Fruit fly (Drosophila melanogaster) whole organism, wandering third instar larva: ENCODE data around the gene MFS3.

Source experiments
- Abd-B ChIP-seq: fragments of >200 bp; optimal IDR thresholded peaks from 2 replicates; lab custom pipeline; 2017; ENCODE audit warnings: missing biosample characterization, missing genetic modification characterization
- CG32264 ChIP-seq: fragments of 200-800 bp; sonication (Bioruptor generic); optimal IDR thresholded peaks from 2 replicates; lab custom pipeline; 2016; ENCODE audit warnings: missing biosample characterization, missing genetic modification characterization
- CG9705 ChIP-seq: fragments of 200-800 bp; sonication (Bioruptor generic); optimal IDR thresholded peaks from 2 replicates; lab custom pipeline; 2018; ENCODE audit warnings: missing biosample characterization, mild to moderate bottlenecking, missing genetic modification characterization
- CrebA ChIP-seq: fragments of 200-800 bp; sonication (Bioruptor generic); optimal IDR thresholded peaks from 2 replicates; lab custom pipeline; 2016; ENCODE audit warnings: missing biosample characterization, mild to moderate bottlenecking, missing genetic modification characterization, borderline replicate concordance
- Dfd ChIP-seq: fragments of >200 bp; optimal IDR thresholded peaks from 2 replicates; lab custom pipeline; 2017; ENCODE audit warnings: missing biosample characterization, missing genetic modification characterization
- Dif ChIP-seq: fragments of 200-275, 200-300 bp; sonication (Bioruptor generic); optimal IDR thresholded peaks from 2 replicates; lab custom pipeline; 2018; ENCODE audit warnings: missing biosample characterization, missing genetic modification characterization; ENCODE audit not compliant: partially characterized antibody
- GATAd ChIP-seq: sonication (Bioruptor generic); optimal IDR thresholded peaks from 2 replicates; lab custom pipeline; 2016; ENCODE audit warnings: missing biosample characterization, missing genetic modification characterization
- HLH106 ChIP-seq: fragments of 200-800 bp; optimal IDR thresholded peaks from 3 replicates; lab custom pipeline; 2019; ENCODE audit warnings: missing biosample characterization, mild to moderate bottlenecking, missing genetic modification characterization, moderate library complexity
- Hnf4 ChIP-seq: fragments of 200-800 bp; sonication (Bioruptor generic); optimal IDR thresholded peaks from 2 replicates; lab custom pipeline; 2016; ENCODE audit warnings: missing biosample characterization, mild to moderate bottlenecking, missing genetic modification characterization
- Hr78 ChIP-seq: fragments of >200 bp; optimal IDR thresholded peaks from 2 replicates; lab custom pipeline; 2017; ENCODE audit warnings: missing biosample characterization, missing genetic modification characterization
- Hr83 ChIP-seq: fragments of 200-300 bp; sonication (Bioruptor generic); optimal IDR thresholded peaks from 2 replicates; lab custom pipeline; 2016; ENCODE audit warnings: missing biosample characterization, mild to moderate bottlenecking, missing genetic modification characterization, moderate library complexity; ENCODE audit not compliant: poor library complexity, severe bottlenecking
- Jra ChIP-seq: sonication (Bioruptor generic); optimal IDR thresholded peaks from 2 replicates; lab custom pipeline; 2016; ENCODE audit warnings: missing biosample characterization, missing genetic modification characterization
- Mio ChIP-seq: sonication (Bioruptor generic); optimal IDR thresholded peaks from 2 replicates; lab custom pipeline; 2016; ENCODE audit warnings: missing biosample characterization, missing genetic modification characterization
- Myc ChIP-seq: fragments of >200 bp; optimal IDR thresholded peaks from 2 replicates; lab custom pipeline; 2017
- N ChIP-seq: fragments of >200 bp; optimal IDR thresholded peaks from 2 replicates; lab custom pipeline; 2018; ENCODE audit warnings: missing biosample characterization, missing external identifiers, missing genetic modification characterization
- OdsH ChIP-seq: fragments of 200-800 bp; sonication (Bioruptor generic); optimal IDR thresholded peaks from 2 replicates; lab custom pipeline; 2016; ENCODE audit warnings: missing biosample characterization, mild to moderate bottlenecking, missing genetic modification characterization
- Rel ChIP-seq, 2 experiments: fragments of 200-800 bp; sonication (Bioruptor generic) in 1 of 2; optimal IDR thresholded peaks; 2 replicates in 1 of 2; 3 replicates in 1 of 2; lab custom pipeline; 2016 to 2019; ENCODE audit warnings: mild to moderate bottlenecking in 2 of 2, missing biosample characterization in 2 of 2, missing genetic modification characterization in 2 of 2, moderate library complexity in 1 of 2
- Sp1 ChIP-seq: fragments of 200-800 bp; sonication (Bioruptor generic); optimal IDR thresholded peaks from 3 replicates; lab custom pipeline; 2019; ENCODE audit warnings: missing biosample characterization, mild to moderate bottlenecking, missing genetic modification characterization, moderate library complexity
- Vsx2 ChIP-seq: fragments of 200-300, 225-300 bp; sonication (Bioruptor generic); optimal IDR thresholded peaks from 2 replicates; lab custom pipeline; 2018; ENCODE audit warnings: missing biosample characterization, missing genetic modification characterization; ENCODE audit not compliant: partially characterized antibody
- br ChIP-seq: fragments of 200-800 bp; sonication (Bioruptor generic); optimal IDR thresholded peaks from 2 replicates; lab custom pipeline; 2016; ENCODE audit warnings: missing biosample characterization, missing genetic modification characterization
- brk ChIP-seq: fragments of 200-800 bp; sonication (Bioruptor generic); optimal IDR thresholded peaks from 2 replicates; lab custom pipeline; 2016; ENCODE audit warnings: missing biosample characterization, mild to moderate bottlenecking, missing genetic modification characterization
- dl ChIP-seq, 2 experiments: fragments of 175-275, 200-275 bp in 1 of 2; fragments of 200-275 bp in 1 of 2; sonication (Bioruptor generic); optimal IDR thresholded peaks; lab custom pipeline; 2018; ENCODE audit warnings: mild to moderate bottlenecking in 2 of 2, missing biosample characterization in 2 of 2, missing genetic modification characterization in 2 of 2, moderate library complexity in 2 of 2; ENCODE audit not compliant: partially characterized antibody in 2 of 2, insufficient read depth in 1 of 2
- dmrt93B ChIP-seq: fragments of 200-800 bp; sonication (Bioruptor generic); optimal IDR thresholded peaks from 2 replicates; lab custom pipeline; 2018; ENCODE audit warnings: missing biosample characterization, mild to moderate bottlenecking, missing genetic modification characterization
- dsf ChIP-seq: sonication (Bioruptor generic); optimal IDR thresholded peaks from 2 replicates; lab custom pipeline; 2016; ENCODE audit warnings: missing biosample characterization, missing genetic modification characterization, borderline replicate concordance
- ey ChIP-seq: fragments of 200-800 bp; sonication (Bioruptor generic); optimal IDR thresholded peaks from 2 replicates; lab custom pipeline; 2016; ENCODE audit warnings: missing biosample characterization, missing genetic modification characterization
- foxo ChIP-seq, 2 experiments: fragments of 200-800 bp; sonication (Bioruptor generic); optimal IDR thresholded peaks; 2 replicates in 1 of 2; 3 replicates in 1 of 2; lab custom pipeline; 2016 to 2017; ENCODE audit warnings: missing biosample characterization in 2 of 2, missing genetic modification characterization in 2 of 2
- fru ChIP-seq: fragments of 200-800 bp; sonication (Bioruptor generic); optimal IDR thresholded peaks from 3 replicates; lab custom pipeline; 2016; ENCODE audit warnings: missing biosample characterization, mild to moderate bottlenecking, missing genetic modification characterization
- h ChIP-seq: fragments of 200-800 bp; sonication (Bioruptor generic); optimal IDR thresholded peaks from 3 replicates; lab custom pipeline; 2016; ENCODE audit warnings: missing biosample characterization, mild to moderate bottlenecking, missing genetic modification characterization
- jim ChIP-seq: fragments of 175-275, 200-325 bp; sonication (Bioruptor generic); optimal IDR thresholded peaks from 2 replicates; lab custom pipeline; 2016; ENCODE audit warnings: missing biosample characterization, mild to moderate bottlenecking, missing genetic modification characterization
- lola ChIP-seq: fragments of >200 bp; optimal IDR thresholded peaks from 2 replicates; lab custom pipeline; 2017; ENCODE audit warnings: missing biosample characterization, missing genetic modification characterization
- pan ChIP-seq: fragments of >200 bp; optimal IDR thresholded peaks from 2 replicates; lab custom pipeline; 2017
- psq ChIP-seq: fragments of 200-800 bp; sonication (Bioruptor generic); optimal IDR thresholded peaks from 3 replicates; lab custom pipeline; 2017; ENCODE audit warnings: missing biosample characterization, mild to moderate bottlenecking, missing genetic modification characterization, moderate library complexity
- rgr ChIP-seq: fragments of 200-800 bp; sonication (Bioruptor generic); optimal IDR thresholded peaks from 3 replicates; lab custom pipeline; 2016; ENCODE audit warnings: missing biosample characterization, mild to moderate bottlenecking, missing genetic modification characterization
- sage ChIP-seq: fragments of 200-800 bp; sonication (Bioruptor generic); optimal IDR thresholded peaks from 2 replicates; lab custom pipeline; 2016; ENCODE audit warnings: missing biosample characterization, mild to moderate bottlenecking, missing genetic modification characterization
- sv ChIP-seq: fragments of 200-800 bp; sonication (Bioruptor generic); optimal IDR thresholded peaks from 3 replicates; lab custom pipeline; 2016; ENCODE audit warnings: missing biosample characterization, missing genetic modification characterization
- tai ChIP-seq: sonication (Bioruptor generic); optimal IDR thresholded peaks from 2 replicates; lab custom pipeline; 2016; ENCODE audit warnings: missing biosample characterization, missing genetic modification characterization
- usp ChIP-seq: fragments of >200 bp; optimal IDR thresholded peaks from 2 replicates; lab custom pipeline; 2017; ENCODE audit warnings: missing biosample characterization, missing genetic modification characterization
- woc ChIP-seq: sonication (Bioruptor generic); optimal IDR thresholded peaks from 2 replicates; lab custom pipeline; 2016; ENCODE audit warnings: missing biosample characterization, mild to moderate bottlenecking, missing genetic modification characterization

The MFS3 gene

dm6 chr2L:1142730-1143281 is at the start of gene MFS3:
TSS of gene MFS3 (plus strand) at chr2L:1143201.
- TF ChIP-seq CG9705 (peak; percentile 27), Hnf4 (peak; percentile 35), woc (GFP tag; lab: Kevin White, UChicago) (no peak), Hr83 (no peak), GATAd (GFP tag; lab: Kevin White, UChicago) (no peak), Dif (peak; percentile 7), Mio (no peak), sage (no peak), foxo (GFP tag; optimal IDR thresholded peaks at IDR 0.05; lab: Kevin White, UChicago) (peak in 1 of 2 experiments; percentile 36), sv (GFP tag; lab: Kevin White, UChicago) (no peak), N (no peak), CG32264 (no peak), CrebA (GFP tag; lab: Kevin White, UChicago) (no peak), lola (no peak), Abd-B (GFP tag; lab: Kevin White, UChicago) (no peak), ey (GFP tag; lab: Kevin White, UChicago) (no peak), psq (GFP tag; lab: Kevin White, UChicago) (peak; percentile 22), dmrt93B (GFP tag; lab: Kevin White, UChicago) (no peak), Myc (peak; percentile 40), br (GFP tag; lab: Kevin White, UChicago) (peak; percentile 47), Hr78 (GFP tag; lab: Kevin White, UChicago) (no peak), OdsH (GFP tag; lab: Kevin White, UChicago) (no peak), tai (no peak), jim (GFP tag; lab: Kevin White, UChicago) (peak; percentile 79), HLH106 (tag; lab: Kevin White, UChicago) (no peak), Dfd (GFP tag; lab: Kevin White, UChicago) (no peak), brk (GFP tag; lab: Kevin White, UChicago) (peak; percentile 35), pan (lab: Kevin White, UChicago) (no peak), rgr (GFP tag; lab: Kevin White, UChicago) (peak; percentile 20), h (GFP tag; lab: Kevin White, UChicago) (peak; percentile 42), usp (GFP tag; lab: Kevin White, UChicago) (no peak), Jra (GFP tag; lab: Kevin White, UChicago) (peak; percentile 15), dsf (no peak), Rel (GFP tag; optimal IDR thresholded peaks at IDR 0.05; lab: Kevin White, UChicago) (peak; percentile 44), Rel (tag; optimal IDR thresholded peaks at IDR 0.05; lab: Kevin White, UChicago) (peak; percentile 32), Vsx2 (GFP tag; lab: Kevin White, UChicago) (peak; percentile 70), fru (GFP tag; lab: Kevin White, UChicago) (peak; percentile 29), dl (GFP tag; optimal IDR thresholded peaks at IDR 0.05; lab: Kevin White, UChicago; ENCODE audit: insufficient read depth in 1 of 2, partially characterized antibody in 2 of 2) (no peak), Sp1 (GFP tag; lab: Kevin White, UChicago) (peak; percentile 35)
- TF ChIP-seq, all 38 proteins: peak for 16

DNA sequence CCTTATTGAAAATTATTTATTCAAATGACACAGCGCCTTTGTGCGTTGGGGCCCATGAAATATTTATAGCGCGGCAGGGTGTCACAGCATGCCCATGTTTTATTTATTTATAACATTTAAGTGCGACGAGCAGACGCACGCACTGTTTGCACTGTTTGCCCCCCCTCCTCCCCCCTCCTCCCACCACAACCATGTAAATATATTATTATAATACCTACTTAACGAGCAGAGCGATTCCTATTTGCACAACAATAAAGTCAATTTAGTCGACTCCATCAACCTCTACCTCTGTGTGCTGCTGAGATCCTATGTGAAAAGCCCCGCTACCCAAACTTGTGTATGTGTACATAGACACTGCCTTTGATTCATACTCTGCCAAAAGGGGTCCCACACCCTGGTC is 48.3 kb upstream of the MFS3 start:
- TF ChIP-seq Rel (GFP tag; optimal IDR thresholded peaks at IDR 0.05; lab: Kevin White, UChicago) (no peak), Rel (tag; optimal IDR thresholded peaks at IDR 0.05; lab: Kevin White, UChicago) (peak; percentile 51), Dfd (GFP tag; lab: Kevin White, UChicago) (peak; percentile 78), br (GFP tag; lab: Kevin White, UChicago) (no peak), h (GFP tag; lab: Kevin White, UChicago) (peak; percentile 36)

DNA sequence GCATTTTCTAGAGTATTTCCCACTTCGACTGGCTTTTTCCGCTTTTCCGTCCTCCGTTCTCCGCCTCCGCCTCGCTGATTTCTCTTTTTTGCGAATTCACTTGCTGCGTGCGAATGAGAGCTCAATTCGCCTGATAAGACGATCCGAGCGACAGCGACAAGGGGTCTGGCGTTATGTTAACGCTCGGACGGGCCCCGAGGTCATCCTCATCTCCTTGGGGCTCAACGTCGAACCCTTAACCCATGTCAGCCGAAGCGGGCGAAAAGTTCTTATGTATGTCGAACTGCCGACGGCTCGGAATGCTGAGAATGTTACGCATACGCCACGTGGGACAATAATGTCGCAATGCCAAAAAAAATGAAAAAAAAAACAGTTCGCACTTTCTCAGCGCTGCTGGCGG is 47.6 kb upstream of the MFS3 start:
- TF ChIP-seq Rel (GFP tag; optimal IDR thresholded peaks at IDR 0.05; lab: Kevin White, UChicago), result no peak
- peak; percentile 17 for TF ChIP-seq Rel (tag; optimal IDR thresholded peaks at IDR 0.05; lab: Kevin White, UChicago)
- no peak for TF ChIP-seq pan (lab: Kevin White, UChicago)
